Worm (Caenorhabditis elegans): ENCODE measurements around the gene W01H2.2.

ce11 chrX:4186656-4187055 lies 31.6 kb downstream of the W01H2.2 start, which contains the start of gene mrp-6:
- TF ChIP-seq pha-4 (tag; optimal IDR thresholded peaks at IDR 0.05), result no peak
- no peak for TF ChIP-seq Y53F4B.3 (GFP tag; IDR thresholded peaks at IDR 0.05)
- no peak for TF ChIP-seq pbrm-1 (GFP tag; IDR thresholded peaks at IDR 0.05)
